Worm (Caenorhabditis elegans) whole organism, L4 larva: Measurements from ENCODE around the gene fmo-1.
"Not testable (repeated sequence)": the region's sequence is repeated elsewhere in the genome, so short reads cannot be mapped to it uniquely, and the experiment has no call there.

Experiments
- R02D3.7 ChIP-seq: fragments of 150-350 bp; sonication (generic microtip); optimal IDR thresholded peaks from 3 replicates; lab custom pipeline; 2014; ENCODE audit warnings: missing biosample characterization, missing genetic modification characterization
- T20F7.1 ChIP-seq: fragments of 200-800 bp; sonication (Bioruptor generic); optimal IDR thresholded peaks from 2 replicates; lab custom pipeline; 2018; ENCODE audit warnings: mild to moderate bottlenecking, missing genetic modification characterization, missing compliant biosample characterization
- ZK337.2 ChIP-seq: fragments of 200-800 bp; sonication (Bioruptor generic); IDR thresholded peaks from 2 replicates; pipeline ENCODE4 v1.3.6; 2022; ENCODE audit warnings: missing genetic modification reagents, missing genetic modification characterization, missing compliant biosample characterization
- aha-1 ChIP-seq: fragments of 150-350 bp; peaks from one replicate; lab custom pipeline; 2014; ENCODE audit warnings: missing biosample characterization, missing genetic modification characterization
- ceh-20 ChIP-seq: fragments of 200-800 bp; sonication (Bioruptor generic); IDR thresholded peaks from 2 replicates; pipeline ENCODE4 v1.3.6; 2022; ENCODE audit warnings: missing genetic modification reagents, missing genetic modification characterization, missing compliant biosample characterization
- ceh-44 ChIP-seq: fragments of 200-800 bp; sonication (Bioruptor generic); IDR thresholded peaks from 2 replicates; pipeline ENCODE4 v1.3.6; 2022; ENCODE audit warnings: missing genetic modification reagents, missing genetic modification characterization, missing compliant biosample characterization
- ceh-62 ChIP-seq: sonication (generic microtip); optimal IDR thresholded peaks from 2 replicates; lab custom pipeline; 2017; ENCODE audit warnings: missing biosample characterization, missing genetic modification characterization
- ces-1 ChIP-seq: fragments of 150-350 bp; sonication (generic microtip); optimal IDR thresholded peaks from 4 replicates; lab custom pipeline; 2014; ENCODE audit warnings: missing biosample characterization, missing genetic modification reagents, missing genetic modification characterization
- daf-16 ChIP-seq, 3 experiments: sonication (generic microtip); optimal IDR thresholded peaks; 2 replicates each; lab custom pipeline; 2016 to 2017; ENCODE audit warnings: missing genetic modification characterization in 3 of 3, missing genetic modification reagents in 3 of 3, mild to moderate bottlenecking in 2 of 3, missing compliant biosample characterization in 2 of 3, missing biosample characterization in 1 of 3, moderate library complexity in 1 of 3
- dmd-6 ChIP-seq: fragments of 200-800 bp; sonication (Bioruptor generic); IDR thresholded peaks from 2 replicates; pipeline ENCODE4 v1.3.6; 2022; ENCODE audit warnings: missing genetic modification reagents, missing genetic modification characterization, missing compliant biosample characterization
- dmd-8 ChIP-seq: fragments of 200-800 bp; sonication (Bioruptor generic); IDR thresholded peaks from 2 replicates; pipeline ENCODE4 v1.3.6; 2022; ENCODE audit warnings: missing genetic modification characterization, missing compliant biosample characterization
- dmd-9 ChIP-seq: fragments of 200-800 bp; sonication (Bioruptor generic); IDR thresholded peaks from 2 replicates; pipeline ENCODE4 v1.3.6; 2022; ENCODE audit warnings: missing genetic modification reagents, missing genetic modification characterization, missing compliant biosample characterization
- duxl-1 ChIP-seq: sonication (generic microtip); optimal IDR thresholded peaks from 2 replicates; lab custom pipeline; 2016; ENCODE audit warnings: mild to moderate bottlenecking, missing genetic modification characterization, moderate library complexity, missing compliant biosample characterization; ENCODE audit not compliant: poor library complexity
- dve-1 ChIP-seq: sonication (generic microtip); optimal IDR thresholded peaks from 2 replicates; lab custom pipeline; 2017; ENCODE audit warnings: antibody characterized with exemption, mild to moderate bottlenecking, missing genetic modification characterization, missing compliant biosample characterization; ENCODE audit not compliant: insufficient read depth
- fkh-10 ChIP-seq: fragments of 150-350 bp; optimal IDR thresholded peaks from 2 replicates; lab custom pipeline; 2014; ENCODE audit warnings: missing biosample characterization, missing genetic modification reagents, missing genetic modification characterization
- hif-1 ChIP-seq, 2 experiments: sonication (generic microtip); optimal IDR thresholded peaks; 2 replicates each; lab custom pipeline; 2016 to 2017; ENCODE audit warnings: missing compliant biosample characterization in 2 of 2, missing genetic modification characterization in 2 of 2, missing genetic modification reagents in 2 of 2, missing genotype in 2 of 2, mild to moderate bottlenecking in 1 of 2
- hlh-11 ChIP-seq: fragments of 200-800 bp; sonication (Bioruptor generic); optimal IDR thresholded peaks from 2 replicates; lab custom pipeline; 2018; ENCODE audit warnings: mild to moderate bottlenecking, missing genetic modification characterization, missing compliant biosample characterization
- hmg-1.1 ChIP-seq: fragments of 200-800 bp; sonication (Bioruptor generic); IDR thresholded peaks from 2 replicates; pipeline ENCODE4 v1.3.6; 2022; ENCODE audit warnings: missing genetic modification reagents, missing genetic modification characterization, missing compliant biosample characterization
- lim-7 ChIP-seq: fragments of 200-800 bp; sonication (Bioruptor generic); IDR thresholded peaks from 2 replicates; pipeline ENCODE4 v1.3.6; 2022; ENCODE audit warnings: missing genetic modification characterization, missing compliant biosample characterization
- lin-38 ChIP-seq: fragments of 200-800 bp; sonication (Bioruptor generic); IDR thresholded peaks from 2 replicates; pipeline ENCODE4 v1.3.6; 2022; ENCODE audit warnings: missing genetic modification reagents, missing genetic modification characterization, missing compliant biosample characterization
- lsy-2 ChIP-seq, 2 experiments: fragments of 150-350 bp in 1 of 2; sonication (generic microtip) in 1 of 2; optimal IDR thresholded peaks; 2 replicates each; lab custom pipeline; 2014 to 2017; ENCODE audit warnings: missing biosample characterization in 2 of 2, missing genetic modification characterization in 2 of 2
- mxl-3 ChIP-seq: fragments of 200-800 bp; sonication (Bioruptor generic); optimal IDR thresholded peaks from 2 replicates; lab custom pipeline; 2018; ENCODE audit warnings: mild to moderate bottlenecking, missing genetic modification characterization, missing compliant biosample characterization
- nhr-11 ChIP-seq: fragments of 150-350 bp; optimal IDR thresholded peaks from 2 replicates; lab custom pipeline; 2014; ENCODE audit warnings: missing biosample characterization, missing genetic modification characterization
- nhr-237 ChIP-seq: sonication (generic microtip); optimal IDR thresholded peaks from 2 replicates; lab custom pipeline; 2017; ENCODE audit warnings: missing biosample characterization, missing genetic modification characterization
- nhr-25 ChIP-seq: sonication (generic microtip); optimal IDR thresholded peaks from 2 replicates; lab custom pipeline; 2017; ENCODE audit warnings: missing genetic modification characterization, mild to moderate bottlenecking, missing compliant biosample characterization, antibody characterized with exemption, moderate library complexity, borderline replicate concordance; ENCODE audit not compliant: insufficient read depth
- nhr-28 ChIP-seq: fragments of 150-350 bp; optimal IDR thresholded peaks from 2 replicates; lab custom pipeline; 2014; ENCODE audit warnings: missing biosample characterization, missing genetic modification characterization
- nhr-6 ChIP-seq: fragments of 150-350 bp; optimal IDR thresholded peaks from 2 replicates; lab custom pipeline; 2014; ENCODE audit warnings: missing biosample characterization, missing genetic modification characterization
- nhr-77 ChIP-seq: fragments of 150-350 bp; optimal IDR thresholded peaks from 2 replicates; lab custom pipeline; 2014; ENCODE audit warnings: missing biosample characterization, missing genetic modification characterization
- pha-4 ChIP-seq, 2 experiments: fragments of 150-350 bp in 1 of 2; fragments of 200-800 bp in 1 of 2; sonication (Bioruptor generic) in 1 of 2; IDR thresholded peaks in 1 of 2; optimal IDR thresholded peaks in 1 of 2; 2 replicates each; pipeline versions ENCODE4 v1.3.6 to Lab custom; 2014 to 2022; ENCODE audit warnings: missing genetic modification characterization in 2 of 2, missing genetic modification reagents in 2 of 2, missing biosample characterization in 1 of 2, missing compliant biosample characterization in 1 of 2
- php-3 ChIP-seq: fragments of 200-800 bp; sonication (Bioruptor generic); IDR thresholded peaks from 2 replicates; pipeline ENCODE4 v1.3.6; 2022; ENCODE audit warnings: missing genetic modification reagents, missing genetic modification characterization, missing compliant biosample characterization
- pqm-1 ChIP-seq: sonication (generic microtip); optimal IDR thresholded peaks from 2 replicates; lab custom pipeline; 2017; ENCODE audit warnings: missing biosample characterization, missing genetic modification characterization
- rbr-2 ChIP-seq: sonication (generic microtip); optimal IDR thresholded peaks from 2 replicates; lab custom pipeline; 2016; ENCODE audit warnings: missing genotype, missing genetic modification characterization, missing compliant biosample characterization
- saeg-2 ChIP-seq: fragments of 200-800 bp; sonication (Bioruptor generic); IDR thresholded peaks from 2 replicates; pipeline ENCODE4 v1.3.6; 2022; ENCODE audit warnings: missing genetic modification reagents, missing genetic modification characterization, missing compliant biosample characterization
- spr-1 ChIP-seq: sonication (generic microtip); optimal IDR thresholded peaks from 2 replicates; lab custom pipeline; 2016; ENCODE audit warnings: mild to moderate bottlenecking, missing genetic modification characterization, missing compliant biosample characterization
- unc-62 ChIP-seq, 3 experiments: fragments of 150-350 bp in 1 of 3; sonication (generic microtip); optimal IDR thresholded peaks in 2 of 3; peaks in 1 of 3; 1 replicate in 1 of 3; 2 replicates in 2 of 3; lab custom pipeline; 2014 to 2017; ENCODE audit warnings: missing biosample characterization in 3 of 3, missing genetic modification characterization in 3 of 3, missing genetic modification reagents in 3 of 3, missing genotype in 1 of 3
- zag-1 ChIP-seq: fragments of 150-350 bp; optimal IDR thresholded peaks from 2 replicates; lab custom pipeline; 2014; ENCODE audit warnings: missing biosample characterization, missing genetic modification characterization
- ztf-11 ChIP-seq: fragments of 150-350 bp; optimal IDR thresholded peaks from 2 replicates; lab custom pipeline; 2014; ENCODE audit warnings: missing biosample characterization, missing genetic modification characterization

The fmo-1 gene

ce11 chrIV:10630953-10631554, 30.6 kb upstream of the fmo-1 start, which contains the start of gene F56C4.4 (continued):
- TF ChIP-seq lsy-2 (tag; optimal IDR thresholded peaks at IDR 0.05; lab: Kevin White, UChicago) = no peak
- TF ChIP-seq ZK337.2 = no peak
- no peak for TF ChIP-seq mxl-3 (GFP tag; lab: Kevin White, UChicago)
- TF ChIP-seq php-3 = peak; percentile 95
- TF ChIP-seq rbr-2 (tag; lab: Kevin White, UChicago) = no peak
- peak; percentile 20 for TF ChIP-seq aha-1 (tag; lab: Kevin White, UChicago)
- TF ChIP-seq unc-62 (GFP tag; optimal IDR thresholded peaks at IDR 0.05 in 1 of 2; lab: Kevin White, UChicago) = no peak
- no peak for TF ChIP-seq unc-62 (tag; optimal IDR thresholded peaks at IDR 0.05; lab: Kevin White, UChicago)
- no peak for TF ChIP-seq zag-1 (tag; lab: Kevin White, UChicago)

ce11 chrIV:10636649-10637048, 25.0 kb upstream of the fmo-1 start, which contains the start of gene F56C4.1:
F56C4.1 (plus strand) TSS chrIV:10636949.
- no peak for TF ChIP-seq pqm-1
- no peak for TF ChIP-seq hlh-11 (tag; lab: Kevin White, UChicago)
- no peak for TF ChIP-seq hif-1 (tag; optimal IDR thresholded peaks at IDR 0.05; lab: Kevin White, UChicago)
- TF ChIP-seq ceh-20 = no peak
- TF ChIP-seq dmd-8 (GFP tag; lab: Robert Waterston, UW) = no peak
- TF ChIP-seq saeg-2 (GFP tag; lab: Robert Waterston, UW) = no peak
- TF ChIP-seq R02D3.7 (tag; lab: Kevin White, UChicago) = no peak
- TF ChIP-seq nhr-77 (tag; lab: Kevin White, UChicago) = no peak

DNA sequence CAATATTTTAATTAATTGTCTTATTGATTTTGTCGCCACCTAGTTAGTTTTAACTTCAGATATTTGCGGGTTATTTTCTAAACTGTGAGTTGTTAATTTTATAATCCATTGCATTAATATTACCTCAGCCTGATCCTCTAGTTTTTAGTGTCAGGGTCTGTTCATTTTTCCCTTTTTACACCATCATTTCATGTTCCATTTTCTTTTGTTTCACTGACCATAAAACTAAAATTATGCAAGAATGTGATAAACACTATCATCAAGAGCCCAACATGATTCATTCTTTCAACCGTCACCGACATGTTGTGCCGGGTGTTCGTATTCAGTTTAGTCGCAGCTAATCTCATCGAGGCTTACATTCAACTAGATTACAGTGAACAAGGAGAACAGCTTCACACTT, 22.7 kb upstream of the fmo-1 start, which contains the start of gene F56C4.2:
F56C4.2 (plus strand) TSS at position 301 of the 400 bp plus-strand sequence.
- TF ChIP-seq spr-1 (tag; lab: Kevin White, UChicago) (no peak), aha-1 (tag; lab: Kevin White, UChicago) (peak; percentile 65)

- not testable (repeated sequence) for TF ChIP-seq mxl-3 (GFP tag; lab: Kevin White, UChicago); nhr-237 (tag; lab: Kevin White, UChicago); nhr-77 (tag; lab: Kevin White, UChicago)
These were observed 7.6 kb upstream of the fmo-1 start, which contains the start of gene glb-19 for ce11 chrIV:10654047-10654446. glb-19 (minus strand) TSS chrIV:10654147.

DNA sequence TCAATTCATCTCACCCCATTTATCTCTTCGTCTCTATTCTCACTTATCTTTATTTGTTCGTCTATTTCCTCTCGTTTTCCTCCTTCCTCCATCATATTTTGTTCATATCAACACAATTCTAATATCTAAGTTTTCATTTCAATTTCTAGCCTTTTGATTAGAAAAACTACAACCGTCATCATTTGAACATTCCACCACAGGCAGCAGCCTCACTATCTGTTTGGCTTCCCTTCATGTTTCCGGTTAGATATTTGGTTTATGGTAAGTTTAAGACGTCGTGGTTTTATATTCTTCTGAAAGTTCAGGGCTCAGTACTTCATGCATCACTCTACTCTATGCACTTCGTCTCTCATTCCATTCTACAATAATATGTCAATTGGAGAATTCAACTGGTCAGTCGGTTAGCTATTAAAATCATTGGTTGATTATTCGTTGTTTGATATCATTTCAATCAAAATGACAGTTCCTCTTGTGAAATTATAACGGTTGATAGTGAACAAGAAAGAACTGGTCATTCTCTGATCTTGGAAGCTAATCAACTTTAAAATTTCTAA, 4.8 kb upstream of the fmo-1 start, which contains the start of gene K08C7.1:
K08C7.1 (plus strand) TSS at position 43 of the 554 bp plus-strand sequence.
- TF ChIP-seq lim-7 (GFP tag; lab: Robert Waterston, UW) (no peak), dve-1 (tag; lab: Kevin White, UChicago) (peak; percentile 35), T20F7.1 (no peak), dmd-9 (GFP tag; lab: Robert Waterston, UW) (no peak), pha-4 (GFP tag; IDR thresholded peaks at IDR 0.05; lab: Robert Waterston, UW) (no peak), pha-4 (tag; optimal IDR thresholded peaks at IDR 0.05; lab: Kevin White, UChicago) (no peak), unc-62 (GFP tag; optimal IDR thresholded peaks at IDR 0.05 in 1 of 2; lab: Kevin White, UChicago) (peak in 1 of 2 experiments; percentile 89), unc-62 (tag; optimal IDR thresholded peaks at IDR 0.05; lab: Kevin White, UChicago) (no peak), nhr-77 (tag; lab: Kevin White, UChicago) (peak; percentile 21), fkh-10 (GFP tag; lab: Kevin White, UChicago) (no peak), hlh-11 (tag; lab: Kevin White, UChicago) (peak; percentile 18), dmd-6 (peak; percentile 44; the same call in 1 of the 2 replicates), ces-1 (GFP tag; lab: Kevin White, UChicago) (no peak), zag-1 (tag; lab: Kevin White, UChicago) (no peak), ZK337.2 (no peak), nhr-28 (tag; lab: Kevin White, UChicago) (peak; percentile 40), nhr-25 (tag; lab: Kevin White, UChicago) (no peak), ztf-11 (tag; lab: Kevin White, UChicago) (no peak), ceh-44 (GFP tag; lab: Robert Waterston, UW) (no peak), mxl-3 (GFP tag; lab: Kevin White, UChicago) (no peak), ceh-62 (tag; lab: Kevin White, UChicago) (no peak), nhr-11 (tag; lab: Kevin White, UChicago) (no peak), pqm-1 (peak; percentile 80), nhr-6 (tag; lab: Kevin White, UChicago) (no peak), hmg-1.1 (GFP tag; lab: Robert Waterston, UW) (no peak), duxl-1 (no peak), lin-38 (no peak), daf-16 (GFP tag; optimal IDR thresholded peaks at IDR 0.05; lab: Kevin White, UChicago) (no peak), daf-16 (tag; optimal IDR thresholded peaks at IDR 0.05; lab: Kevin White, UChicago) (peak; percentile 48)
